Fruit fly (Drosophila melanogaster): Measurements from ENCODE around the gene Ir100a.

DNA sequence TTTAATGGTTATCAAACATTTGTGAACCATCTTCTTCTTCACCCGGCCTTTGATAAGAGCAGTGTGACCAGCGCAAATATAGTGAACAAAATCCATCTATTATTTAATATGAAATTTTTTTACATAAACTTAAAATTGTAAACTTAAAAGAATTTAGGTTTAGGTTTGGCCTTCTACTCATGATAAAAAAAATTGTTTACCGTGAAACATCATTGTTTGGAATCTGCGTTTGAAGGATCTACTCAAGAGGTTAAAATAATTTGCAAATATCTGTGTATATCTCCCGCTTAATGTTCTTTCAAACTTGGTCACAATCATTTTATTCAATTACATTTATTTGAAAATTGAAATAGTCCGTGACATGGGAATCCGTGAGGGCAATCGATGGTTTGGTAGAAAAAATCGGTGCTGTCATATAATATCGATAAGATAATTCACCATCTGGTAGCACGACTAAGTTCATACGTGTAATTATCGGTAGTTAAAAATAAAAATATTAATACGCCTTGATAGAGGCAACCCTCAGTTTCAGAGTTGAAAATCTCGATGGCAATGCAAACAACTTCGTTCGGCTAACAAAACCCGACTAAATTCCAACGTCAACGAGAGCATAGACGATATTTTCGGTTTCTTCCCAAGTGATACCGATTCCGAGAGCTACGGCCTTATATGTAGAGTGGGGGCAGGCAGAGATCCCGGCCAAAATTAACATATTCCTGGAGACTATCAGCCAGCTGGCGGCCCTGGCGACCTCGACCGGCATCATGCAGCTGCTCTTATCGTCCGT lies 28.8 kb upstream of the Ir100a start, which contains the start of the genes betaGlu and sip3:
- no peak for TF ChIP-seq h (optimal IDR thresholded peaks at IDR 0.05)
- TF ChIP-seq Myc (optimal IDR thresholded peaks at IDR 0.05) = no peak
- TF ChIP-seq ttk (optimal IDR thresholded peaks at IDR 0.05) = no peak
